Worm (Caenorhabditis elegans) whole organism, L2 larva: ENCODE measurements around the gene F35D2.3.

Experiments
- R02D3.7 ChIP-seq: fragments of 150-350 bp; optimal IDR thresholded peaks from 2 replicates; lab custom pipeline; 2014; ENCODE audit warnings: missing biosample characterization, missing genetic modification characterization
- Y55F3AM.14 ChIP-seq: fragments of 200-800 bp; sonication (Bioruptor generic); optimal IDR thresholded peaks from 2 replicates; lab custom pipeline; 2018; ENCODE audit warnings: mild to moderate bottlenecking, missing genetic modification characterization, missing compliant biosample characterization
- ZK546.5 ChIP-seq: sonication (generic microtip); optimal IDR thresholded peaks from 2 replicates; lab custom pipeline; 2017; ENCODE audit warnings: missing biosample characterization, missing genetic modification characterization
- alr-1 ChIP-seq: fragments of 150-350 bp; optimal IDR thresholded peaks from 2 replicates; lab custom pipeline; 2014; ENCODE audit warnings: missing biosample characterization, missing genetic modification characterization
- aly-2 ChIP-seq: fragments of 150-350 bp; optimal IDR thresholded peaks from 2 replicates; lab custom pipeline; 2014; ENCODE audit warnings: missing biosample characterization, missing genetic modification characterization
- ama-1 ChIP-seq: fragments of 150-350 bp; optimal IDR thresholded peaks from 2 replicates; lab custom pipeline; 2018; ENCODE audit warnings: inconsistent platforms
- ceh-16 ChIP-seq: fragments of 150-350 bp; optimal IDR thresholded peaks from 2 replicates; lab custom pipeline; 2014; ENCODE audit warnings: missing biosample characterization, missing genetic modification characterization
- ceh-82 ChIP-seq: fragments of 150-350 bp; optimal IDR thresholded peaks from 2 replicates; lab custom pipeline; 2014; ENCODE audit warnings: missing biosample characterization, missing genetic modification characterization
- crh-2 ChIP-seq: sonication (generic microtip); optimal IDR thresholded peaks from 2 replicates; lab custom pipeline; 2017; ENCODE audit warnings: missing biosample characterization, missing genetic modification characterization
- egl-27 ChIP-seq: sonication (generic microtip); optimal IDR thresholded peaks from 3 replicates; lab custom pipeline; 2017; ENCODE audit warnings: missing biosample characterization, missing genetic modification reagents, missing genetic modification characterization
- elt-1 ChIP-seq: fragments of 150-350 bp; optimal IDR thresholded peaks from 2 replicates; lab custom pipeline; 2014; ENCODE audit warnings: missing biosample characterization, missing genetic modification characterization
- elt-3 ChIP-seq: sonication (generic microtip); optimal IDR thresholded peaks from 2 replicates; lab custom pipeline; 2017; ENCODE audit warnings: missing biosample characterization, missing genetic modification characterization
- fos-1 ChIP-seq: fragments of 150-350 bp; optimal IDR thresholded peaks from 2 replicates; lab custom pipeline; 2014; ENCODE audit warnings: missing biosample characterization, missing genetic modification characterization
- gmeb-1 ChIP-seq: fragments of 150-350 bp; optimal IDR thresholded peaks from 2 replicates; lab custom pipeline; 2014; ENCODE audit warnings: missing biosample characterization, missing genetic modification characterization
- lin-13 ChIP-seq: fragments of 150-350 bp; optimal IDR thresholded peaks from 2 replicates; lab custom pipeline; 2014; ENCODE audit warnings: missing biosample characterization, missing genetic modification reagents, missing genetic modification characterization
- lin-39 ChIP-seq: fragments of 150-350 bp; optimal IDR thresholded peaks from 2 replicates; lab custom pipeline; 2014; ENCODE audit warnings: missing biosample characterization, missing genetic modification reagents, missing genetic modification characterization
- lsy-2 ChIP-seq, 2 experiments: fragments of 150-350 bp in 1 of 2; sonication (generic microtip) in 1 of 2; optimal IDR thresholded peaks; 2 replicates each; lab custom pipeline; 2014 to 2017; ENCODE audit warnings: missing biosample characterization in 2 of 2, missing genetic modification characterization in 2 of 2
- mab-5 ChIP-seq: fragments of 150-350 bp; optimal IDR thresholded peaks from 2 replicates; lab custom pipeline; 2014; ENCODE audit warnings: missing biosample characterization, missing genetic modification characterization
- mbf-1 ChIP-seq: sonication (generic microtip); optimal IDR thresholded peaks from 2 replicates; lab custom pipeline; 2017; ENCODE audit warnings: missing biosample characterization, missing genetic modification characterization
- nhr-10 ChIP-seq: sonication (generic microtip); optimal IDR thresholded peaks from 2 replicates; lab custom pipeline; 2017; ENCODE audit warnings: missing biosample characterization, missing genetic modification characterization
- nhr-11 ChIP-seq: fragments of 150-350 bp; optimal IDR thresholded peaks from 2 replicates; lab custom pipeline; 2014; ENCODE audit warnings: missing biosample characterization, missing genetic modification characterization
- nhr-12 ChIP-seq: fragments of 150-350 bp; optimal IDR thresholded peaks from 2 replicates; lab custom pipeline; 2014; ENCODE audit warnings: missing biosample characterization, missing genetic modification characterization
- nhr-129 ChIP-seq: fragments of 150-350 bp; optimal IDR thresholded peaks from 2 replicates; lab custom pipeline; 2014; ENCODE audit warnings: missing biosample characterization, missing genetic modification characterization
- nhr-21 ChIP-seq: fragments of 150-350 bp; optimal IDR thresholded peaks from 2 replicates; lab custom pipeline; 2014; ENCODE audit warnings: missing biosample characterization, missing genetic modification characterization
- nhr-23 ChIP-seq: fragments of 150-350 bp; optimal IDR thresholded peaks from 2 replicates; lab custom pipeline; 2014; ENCODE audit warnings: missing biosample characterization, missing genetic modification reagents, missing genetic modification characterization
- nhr-6 ChIP-seq: fragments of 150-350 bp; optimal IDR thresholded peaks from 2 replicates; lab custom pipeline; 2014; ENCODE audit warnings: missing biosample characterization, missing genetic modification characterization
- sem-4 ChIP-seq: fragments of 150-350 bp; optimal IDR thresholded peaks from 2 replicates; lab custom pipeline; 2014; ENCODE audit warnings: missing biosample characterization, missing genetic modification reagents, missing genetic modification characterization
- skn-1 ChIP-seq: sonication (generic microtip); optimal IDR thresholded peaks from 2 replicates; lab custom pipeline; 2017; ENCODE audit warnings: missing biosample characterization, missing genetic modification characterization
- sma-3 ChIP-seq: sonication (generic microtip); optimal IDR thresholded peaks from 2 replicates; lab custom pipeline; 2016; ENCODE audit warnings: missing genetic modification reagents, missing genetic modification characterization, missing compliant biosample characterization
- sma-9 ChIP-seq, 2 experiments: fragments of 150-350 bp in 1 of 2; sonication (generic microtip) in 1 of 2; optimal IDR thresholded peaks; 2 replicates each; lab custom pipeline; 2014 to 2016; ENCODE audit warnings: missing genetic modification characterization in 2 of 2, mild to moderate bottlenecking in 1 of 2, missing biosample characterization in 1 of 2, missing compliant biosample characterization in 1 of 2, missing genetic modification reagents in 1 of 2, moderate library complexity in 1 of 2
- unc-55 ChIP-seq: fragments of 150-350 bp; sonication (generic microtip); optimal IDR thresholded peaks from 3 replicates; lab custom pipeline; 2014; ENCODE audit warnings: missing biosample characterization, missing genetic modification reagents, missing genetic modification characterization
- unc-62 ChIP-seq: fragments of 150-350 bp; optimal IDR thresholded peaks from 2 replicates; lab custom pipeline; 2014; ENCODE audit warnings: missing biosample characterization, missing genetic modification reagents, missing genetic modification characterization
- zag-1 ChIP-seq: fragments of 150-350 bp; optimal IDR thresholded peaks from 2 replicates; lab custom pipeline; 2014; ENCODE audit warnings: missing biosample characterization, missing genetic modification characterization
- ztf-11 ChIP-seq: sonication (generic microtip); optimal IDR thresholded peaks from 2 replicates; lab custom pipeline; 2017; ENCODE audit warnings: missing biosample characterization, missing genetic modification characterization
- ztf-4 ChIP-seq: fragments of 150-350 bp; optimal IDR thresholded peaks from 2 replicates; lab custom pipeline; 2014; ENCODE audit warnings: missing biosample characterization, missing genetic modification characterization

Gene F35D2.3

ce11 chrII:7607953-7608352, 37.5 kb downstream of the F35D2.3 start, which contains the start of gene lips-17:
TSS of gene lips-17 (plus strand) at chrII:7608253.
- TF ChIP-seq nhr-23 (tag; lab: Kevin White, UChicago): no peak
- TF ChIP-seq elt-1: no peak
- TF ChIP-seq ZK546.5: no peak
- TF ChIP-seq nhr-11 (tag; lab: Kevin White, UChicago): no peak
- no peak for TF ChIP-seq ceh-16 (tag; lab: Kevin White, UChicago)
- no peak for TF ChIP-seq R02D3.7 (tag; lab: Kevin White, UChicago)
- no peak for TF ChIP-seq ama-1 (lab: Kevin White, UChicago)
- TF ChIP-seq sma-3 (GFP tag; lab: Kevin White, UChicago): no peak
- TF ChIP-seq unc-55 (GFP tag; lab: Kevin White, UChicago): no peak
- no peak for TF ChIP-seq zag-1 (tag; lab: Kevin White, UChicago)
- TF ChIP-seq fos-1 (tag; lab: Kevin White, UChicago): no peak
- TF ChIP-seq lin-39 (tag; lab: Kevin White, UChicago): no peak
- TF ChIP-seq skn-1: no peak
- TF ChIP-seq unc-62 (GFP tag; lab: Kevin White, UChicago): no peak
- no peak for TF ChIP-seq ztf-4 (tag; lab: Kevin White, UChicago)
- no peak for TF ChIP-seq egl-27 (tag; lab: Kevin White, UChicago)

- TF ChIP-seq sma-3 (GFP tag; lab: Kevin White, UChicago) (no peak), nhr-23 (tag; lab: Kevin White, UChicago) (no peak), crh-2 (no peak), nhr-12 (no peak), ceh-16 (tag; lab: Kevin White, UChicago) (no peak), alr-1 (tag; lab: Kevin White, UChicago) (no peak), mab-5 (tag; lab: Kevin White, UChicago) (no peak), nhr-21 (no peak), nhr-129 (tag; lab: Kevin White, UChicago) (no peak), elt-3 (tag; lab: Kevin White, UChicago) (no peak), fos-1 (tag; lab: Kevin White, UChicago) (no peak), egl-27 (tag; lab: Kevin White, UChicago) (no peak), sma-9 (GFP tag; optimal IDR thresholded peaks at IDR 0.05; lab: Kevin White, UChicago) (no peak), sma-9 (tag; optimal IDR thresholded peaks at IDR 0.05; lab: Kevin White, UChicago) (no peak), ztf-11 (tag; lab: Kevin White, UChicago) (no peak), gmeb-1 (tag; lab: Kevin White, UChicago) (no peak), nhr-10 (tag; lab: Kevin White, UChicago) (no peak), ceh-82 (no peak), Y55F3AM.14 (GFP tag; lab: Kevin White, UChicago) (no peak), ZK546.5 (no peak)
Measured at ce11 chrII:7613241-7613782, 42.9 kb downstream of the F35D2.3 start, which contains the start of the genes oig-4 and R07G3.7. TSS of gene oig-4 (plus strand) at chrII:7613541. TSS of gene R07G3.7 (minus strand) at chrII:7613732.

- TF ChIP-seq nhr-11 (tag; lab: Kevin White, UChicago) (no peak), ceh-16 (tag; lab: Kevin White, UChicago) (no peak), Y55F3AM.14 (GFP tag; lab: Kevin White, UChicago) (no peak), sma-3 (GFP tag; lab: Kevin White, UChicago) (no peak), aly-2 (tag; lab: Kevin White, UChicago) (no peak), nhr-21 (no peak), elt-3 (tag; lab: Kevin White, UChicago) (no peak), mbf-1 (tag; lab: Kevin White, UChicago) (no peak), sem-4 (tag; lab: Kevin White, UChicago) (no peak), nhr-129 (tag; lab: Kevin White, UChicago) (no peak), ceh-82 (no peak), sma-9 (GFP tag; optimal IDR thresholded peaks at IDR 0.05; lab: Kevin White, UChicago) (no peak), sma-9 (tag; optimal IDR thresholded peaks at IDR 0.05; lab: Kevin White, UChicago) (no peak), lsy-2 (tag; optimal IDR thresholded peaks at IDR 0.05; lab: Kevin White, UChicago) (no peak), nhr-6 (tag; lab: Kevin White, UChicago) (no peak), ztf-11 (tag; lab: Kevin White, UChicago) (no peak), lin-13 (GFP tag; lab: Kevin White, UChicago) (no peak), ztf-4 (tag; lab: Kevin White, UChicago) (no peak)
Measured at ce11 chrII:7614334-7614733, 43.9 kb downstream of the F35D2.3 start.
